Fruit fly (Drosophila melanogaster) whole organism, embryonic: ENCODE data around the gene opa.
A peak's percentile ranks its signal among the peaks of the same experiment; 100 is the strongest.

Experiments used
- Atf-2 ChIP-seq: fragments of 200-800 bp; sonication (Bioruptor generic); optimal IDR thresholded peaks from 2 replicates; lab custom pipeline; 2016; ENCODE audit warnings: missing biosample characterization, missing genetic modification characterization
- Atf3 ChIP-seq: fragments of 200-800 bp; sonication (Bioruptor generic); optimal IDR thresholded peaks from 3 replicates; lab custom pipeline; 2016; ENCODE audit warnings: missing biosample characterization, missing genetic modification characterization
- Awh ChIP-seq: fragments of 200-800 bp; sonication (Bioruptor generic); IDR thresholded peaks from 2 replicates; pipeline ENCODE4, ENCODE4 v1.3.6; 2022; ENCODE audit warnings: missing biosample characterization, missing genetic modification characterization
- CG10267 ChIP-seq: fragments of 200-800 bp; sonication (Bioruptor generic); optimal IDR thresholded peaks from 2 replicates; lab custom pipeline; 2018; ENCODE audit warnings: missing biosample characterization, mild to moderate bottlenecking, missing genetic modification characterization, moderate library complexity
- CG10366 ChIP-seq: fragments of 200-800 bp; sonication (Bioruptor generic); IDR thresholded peaks from 2 replicates; pipeline ENCODE4 v1.3.6; 2022; ENCODE audit warnings: missing biosample characterization, missing genetic modification characterization
- CG12219 ChIP-seq: fragments of 200-800 bp; sonication (Bioruptor generic); optimal IDR thresholded peaks from 3 replicates; lab custom pipeline; 2018; ENCODE audit warnings: missing biosample characterization, mild to moderate bottlenecking, missing genetic modification characterization
- CG12299 ChIP-seq: fragments of 200-800 bp; sonication (Bioruptor generic); optimal IDR thresholded peaks from 2 replicates; lab custom pipeline; 2018; ENCODE audit warnings: missing biosample characterization, mild to moderate bottlenecking, missing genetic modification characterization
- CG14050 ChIP-seq: fragments of 200-800 bp; sonication (Bioruptor generic); IDR thresholded peaks from 3 replicates; pipeline ENCODE4 v1.3.6; 2022; ENCODE audit warnings: missing biosample characterization, missing genetic modification characterization
- CG1603 ChIP-seq: fragments of 200-800 bp; sonication (Bioruptor generic); optimal IDR thresholded peaks from 2 replicates; lab custom pipeline; 2019; ENCODE audit warnings: missing biosample characterization, mild to moderate bottlenecking, missing genetic modification characterization, moderate library complexity
- CG1647 ChIP-seq: fragments of 200-800 bp; sonication (Bioruptor generic); optimal IDR thresholded peaks from 3 replicates; lab custom pipeline; 2016; ENCODE audit warnings: missing biosample characterization, missing genetic modification characterization
- CG16815 ChIP-seq: fragments of 200-800 bp; sonication (Bioruptor generic); optimal IDR thresholded peaks from 3 replicates; lab custom pipeline; 2017; ENCODE audit warnings: missing biosample characterization, mild to moderate bottlenecking, missing genetic modification characterization
- CG2202 ChIP-seq: fragments of 200-800 bp; sonication (Bioruptor generic); optimal IDR thresholded peaks from 2 replicates; lab custom pipeline; 2018; ENCODE audit warnings: missing biosample characterization, mild to moderate bottlenecking, missing genetic modification characterization
- CG3163 ChIP-seq: fragments of 200-800 bp; sonication (Bioruptor generic); optimal IDR thresholded peaks from 3 replicates; lab custom pipeline; 2016; ENCODE audit warnings: missing biosample characterization, missing genetic modification characterization
- CG3281 ChIP-seq: fragments of 200-800 bp; sonication (Bioruptor generic); optimal IDR thresholded peaks from 3 replicates; lab custom pipeline; 2017; ENCODE audit warnings: missing biosample characterization, mild to moderate bottlenecking, missing genetic modification characterization
- CG33557 ChIP-seq: fragments of 200-800 bp; sonication (Bioruptor generic); optimal IDR thresholded peaks from 2 replicates; lab custom pipeline; 2019; ENCODE audit warnings: missing biosample characterization, mild to moderate bottlenecking, missing genetic modification characterization, moderate library complexity
- CG9609 ChIP-seq: fragments of 200-800 bp; sonication (Bioruptor generic); optimal IDR thresholded peaks from 3 replicates; lab custom pipeline; 2016; ENCODE audit warnings: missing biosample characterization, missing genetic modification characterization
- D19B ChIP-seq: fragments of 200-800 bp; sonication (Bioruptor generic); optimal IDR thresholded peaks from 2 replicates; lab custom pipeline; 2017; ENCODE audit warnings: missing biosample characterization, mild to moderate bottlenecking, missing genetic modification characterization
- Doc3 ChIP-seq: fragments of 200-800 bp; sonication (Bioruptor generic); IDR thresholded peaks from 3 replicates; pipeline ENCODE4 v1.3.6; 2022; ENCODE audit warnings: missing biosample characterization, missing genetic modification characterization; ENCODE audit not compliant: partially characterized antibody
- Ets97D ChIP-seq: fragments of 200-800 bp; sonication (Bioruptor generic); optimal IDR thresholded peaks from 3 replicates; lab custom pipeline; 2016; ENCODE audit warnings: missing biosample characterization, missing genetic modification characterization
- Fer1 ChIP-seq: fragments of 200-800 bp; sonication (Bioruptor generic); optimal IDR thresholded peaks from 2 replicates; lab custom pipeline; 2017; ENCODE audit warnings: missing biosample characterization, mild to moderate bottlenecking, missing genetic modification characterization
- H15 ChIP-seq: fragments of 200-800 bp; sonication (Bioruptor generic); IDR thresholded peaks from 3 replicates; pipeline ENCODE4 v1.3.6; 2022; ENCODE audit warnings: missing biosample characterization, missing genetic modification characterization
- H2.0 ChIP-seq: fragments of 200-800 bp; sonication (Bioruptor generic); IDR thresholded peaks from 2 replicates; pipeline ENCODE4 v1.3.6; 2022; ENCODE audit warnings: missing biosample characterization, missing genetic modification characterization
- HHEX ChIP-seq: fragments of 200-800 bp; sonication (Bioruptor generic); optimal IDR thresholded peaks from 3 replicates; lab custom pipeline; 2017; ENCODE audit warnings: missing biosample characterization, mild to moderate bottlenecking, missing genetic modification characterization, missing genetic modification reagents
- HLH4C ChIP-seq: fragments of 200-800 bp; sonication (Bioruptor generic); IDR thresholded peaks from 3 replicates; pipeline ENCODE4 v1.3.6; 2022; ENCODE audit warnings: missing biosample characterization, missing genetic modification characterization; ENCODE audit not compliant: partially characterized antibody
- Hr78 ChIP-seq, 2 experiments: fragments of 200-800 bp in 1 of 2; fragments of >200 bp in 1 of 2; sonication (Bioruptor generic) in 1 of 2; optimal IDR thresholded peaks; 2 replicates each; lab custom pipeline; 2017 to 2019; ENCODE audit warnings: missing biosample characterization in 2 of 2, missing genetic modification characterization in 2 of 2, mild to moderate bottlenecking in 1 of 2, moderate library complexity in 1 of 2
- Lhr ChIP-seq: fragments of 200-800 bp; sonication (Bioruptor generic); optimal IDR thresholded peaks from 3 replicates; lab custom pipeline; 2017; ENCODE audit warnings: mild to moderate bottlenecking, missing biosample characterization, missing genetic modification reagents, missing genetic modification characterization
- NC2β ChIP-seq: fragments of 200-800 bp; sonication (Bioruptor generic); optimal IDR thresholded peaks from 2 replicates; lab custom pipeline; 2016; ENCODE audit warnings: missing biosample characterization, missing genetic modification characterization
- Oaz ChIP-seq: fragments of 200-800 bp; sonication (Bioruptor generic); IDR thresholded peaks from 2 replicates; pipeline ENCODE4 v1.3.6; 2022; ENCODE audit warnings: missing biosample characterization, missing genetic modification characterization
- Sox100B ChIP-seq: fragments of 200-800 bp; sonication (Bioruptor generic); optimal IDR thresholded peaks from 3 replicates; lab custom pipeline; 2018; ENCODE audit warnings: missing biosample characterization, mild to moderate bottlenecking, missing genetic modification characterization
- Trl ChIP-seq, 3 experiments: fragments of >200 bp in 2 of 3; fragments of 200-800 bp in 1 of 3; sonication (Bioruptor generic) in 1 of 3; optimal IDR thresholded peaks; 2 replicates in 1 of 3; 3 replicates in 2 of 3; lab custom pipeline; 2016 to 2017; ENCODE audit warnings: missing biosample characterization in 1 of 3, missing genetic modification characterization in 1 of 3
- Vsx1 ChIP-seq: fragments of 200-800 bp; sonication (Bioruptor generic); optimal IDR thresholded peaks from 2 replicates; lab custom pipeline; 2017; ENCODE audit warnings: missing biosample characterization, mild to moderate bottlenecking, missing genetic modification characterization, missing genetic modification reagents
- Xrp1 ChIP-seq: fragments of 200-800 bp; sonication (Bioruptor generic); IDR thresholded peaks from 2 replicates; pipeline ENCODE4 v1.3.6; 2022; ENCODE audit warnings: missing biosample characterization, missing genetic modification characterization
- ac ChIP-seq: fragments of 200-800 bp; sonication (Bioruptor generic); optimal IDR thresholded peaks from 3 replicates; lab custom pipeline; 2017; ENCODE audit warnings: missing biosample characterization, mild to moderate bottlenecking, missing genetic modification characterization
- chm ChIP-seq: fragments of 200-800 bp; sonication (Bioruptor generic); IDR thresholded peaks from 2 replicates; pipeline ENCODE4 v1.3.6; 2022; ENCODE audit warnings: missing biosample characterization, missing genetic modification characterization
- croc ChIP-seq: fragments of 200-800 bp; sonication (Bioruptor generic); conservative IDR thresholded peaks from 3 replicates; pipeline ENCODE4 v1.3.6; 2022; ENCODE audit warnings: missing biosample characterization, missing genetic modification characterization
- dysf ChIP-seq: fragments of 200-800 bp; sonication (Bioruptor generic); IDR thresholded peaks from 3 replicates; pipeline ENCODE4 v1.3.6; 2022; ENCODE audit warnings: missing biosample characterization, missing genetic modification characterization
- ems ChIP-seq: fragments of 200-800 bp; sonication (Bioruptor generic); optimal IDR thresholded peaks from 3 replicates; lab custom pipeline; 2016; ENCODE audit warnings: missing biosample characterization, missing genetic modification characterization
- gce ChIP-seq: fragments of 200-800 bp; sonication (Bioruptor generic); IDR thresholded peaks from 3 replicates; pipeline ENCODE4 v1.3.6; 2022; ENCODE audit warnings: missing biosample characterization, missing genetic modification characterization
- gcm ChIP-seq: fragments of 200-800 bp; sonication (Bioruptor generic); optimal IDR thresholded peaks from 2 replicates; lab custom pipeline; 2019; ENCODE audit warnings: missing biosample characterization, mild to moderate bottlenecking, missing genetic modification characterization, moderate library complexity
- gsb-n ChIP-seq: fragments of 200-800 bp; sonication (Bioruptor generic); optimal IDR thresholded peaks from 3 replicates; lab custom pipeline; 2018; ENCODE audit warnings: missing biosample characterization, mild to moderate bottlenecking, missing genetic modification characterization
- insv ChIP-seq, 2 experiments: fragments of 200-800 bp; sonication (Bioruptor generic); optimal IDR thresholded peaks; 3 replicates each; lab custom pipeline; 2016 to 2018; ENCODE audit warnings: missing biosample characterization in 2 of 2, missing genetic modification characterization in 2 of 2
- nerfin-1 ChIP-seq: fragments of 200-800 bp; sonication (Bioruptor generic); optimal IDR thresholded peaks from 3 replicates; lab custom pipeline; 2019; ENCODE audit warnings: missing biosample characterization, mild to moderate bottlenecking, missing genetic modification characterization, moderate library complexity
- peb ChIP-seq: fragments of 200-800 bp; sonication (Bioruptor generic); IDR thresholded peaks from 2 replicates; pipeline ENCODE4 v1.3.6; 2022; ENCODE audit warnings: missing biosample characterization, missing genetic modification characterization
- pita ChIP-seq: fragments of 200-800 bp; sonication (Bioruptor generic); optimal IDR thresholded peaks from 2 replicates; lab custom pipeline; 2017; ENCODE audit warnings: missing biosample characterization, mild to moderate bottlenecking, missing genetic modification characterization
- salm ChIP-seq: fragments of 200-800 bp; sonication (Bioruptor generic); optimal IDR thresholded peaks from 2 replicates; lab custom pipeline; 2018; ENCODE audit warnings: missing biosample characterization, mild to moderate bottlenecking, missing genetic modification characterization
- sisA ChIP-seq: fragments of 200-800 bp; sonication (Bioruptor generic); IDR thresholded peaks from 2 replicates; pipeline ENCODE4 v1.3.6; 2022; ENCODE audit warnings: missing biosample characterization, missing genetic modification characterization
- slbo ChIP-seq: fragments of 200-800 bp; sonication (Bioruptor generic); IDR thresholded peaks from 2 replicates; pipeline ENCODE4 v1.3.6; 2022; ENCODE audit warnings: missing biosample characterization, missing genetic modification characterization
- wdn ChIP-seq: fragments of 200-800 bp; sonication (Bioruptor generic); IDR thresholded peaks from 2 replicates; pipeline ENCODE4 v1.3.6; 2022; ENCODE audit warnings: missing biosample characterization, missing genetic modification characterization
- wor ChIP-seq: fragments of 200-800 bp; sonication (Bioruptor generic); IDR thresholded peaks from 2 replicates; pipeline ENCODE4 v1.3.6; 2022; ENCODE audit warnings: missing biosample characterization, missing genetic modification characterization
- yki ChIP-seq: fragments of >200 bp; optimal IDR thresholded peaks from 3 replicates; lab custom pipeline; 2018

The opa gene

dm6 chr3R:4846787-4847186 is 5.8 kb upstream of the opa start (continued):
- TF ChIP-seq CG3281 (GFP tag; lab: Kevin White, UChicago), result no peak
- TF ChIP-seq D19B (GFP tag; lab: Kevin White, UChicago), result no peak
- TF ChIP-seq Sox100B (GFP tag; lab: Kevin White, UChicago), result peak; percentile 15
- no peak for TF ChIP-seq Doc3 (GFP tag; lab: Robert Waterston, UW)
- no peak for TF ChIP-seq Fer1
- TF ChIP-seq HLH4C, result no peak
- TF ChIP-seq Oaz (GFP tag; lab: Robert Waterston, UW), result 0 out of 2 replicates have a peak, but pooled peaks have one; percentile 25
- TF ChIP-seq H2.0 (GFP tag; lab: Robert Waterston, UW), result peak; percentile 22; the same call in 1 of the 2 replicates
- TF ChIP-seq gsb-n (tag; lab: Kevin White, UChicago), result peak; percentile 65
- no peak for TF ChIP-seq CG3163 (GFP tag; lab: Kevin White, UChicago)
- peak; percentile 48; the same call in 1 of the 3 replicates for TF ChIP-seq croc
- peak; percentile 8 for TF ChIP-seq ems (GFP tag; lab: Kevin White, UChicago)
- TF ChIP-seq H15 (GFP tag; lab: Robert Waterston, UW), result 0 out of 3 replicates have a peak, but pooled peaks have one; percentile 49
- TF ChIP-seq Lhr, result no peak
- TF ChIP-seq gce, result 0 out of 3 replicates have a peak, but pooled peaks have one; percentile 5
- TF ChIP-seq CG16815, result peak; percentile 27
- peak; percentile 47; the same call in 1 of the 2 replicates for TF ChIP-seq peb (GFP tag; lab: Robert Waterston, UW)
- peak; percentile 1 for TF ChIP-seq nerfin-1 (tag; lab: Kevin White, UChicago)
- TF ChIP-seq Xrp1 (GFP tag; lab: Robert Waterston, UW), result peak; percentile 56; the same call in 1 of the 2 replicates
- peak; percentile 1 for TF ChIP-seq CG1647 (GFP tag; lab: Kevin White, UChicago)
- TF ChIP-seq CG10267 (tag; lab: Kevin White, UChicago), result peak; percentile 61
- peak; percentile 14; the same call in 1 of the 2 replicates for TF ChIP-seq wor (GFP tag; lab: Robert Waterston, UW)
- TF ChIP-seq CG9609 (GFP tag; lab: Kevin White, UChicago), result no peak
- peak; percentile 35 for TF ChIP-seq CG12219 (GFP tag; lab: Kevin White, UChicago)
- peak; percentile 36; the same call in 1 of the 3 replicates for TF ChIP-seq dysf (GFP tag; lab: Robert Waterston, UW)
- no peak for TF ChIP-seq ac (GFP tag; lab: Kevin White, UChicago)
- peak; percentile 50; the same call in 1 of the 2 replicates for TF ChIP-seq sisA
- peak; percentile 61 for TF ChIP-seq CG33557
- peak; percentile 7 for TF ChIP-seq Atf-2 (GFP tag; lab: Kevin White, UChicago)
- TF ChIP-seq pita, result no peak
- TF ChIP-seq yki (lab: Kevin White, UChicago), result no peak
- no peak for TF ChIP-seq Ets97D (GFP tag; lab: Kevin White, UChicago)
- TF ChIP-seq CG10366, result peak; percentile 44; the same call in 1 of the 2 replicates
- peak; percentile 56; the same call in 1 of the 2 replicates for TF ChIP-seq chm
- TF ChIP-seq CG14050 (GFP tag; lab: Robert Waterston, UW), result no peak
- TF ChIP-seq Vsx1 (GFP tag; lab: Kevin White, UChicago), result peak; percentile 60
- TF ChIP-seq CG12299 (tag; lab: Kevin White, UChicago), result no peak
- TF ChIP-seq Atf3, result no peak
- TF ChIP-seq NC2β (GFP tag; lab: Kevin White, UChicago), result peak; percentile 8
- TF ChIP-seq insv (GFP tag; optimal IDR thresholded peaks at IDR 0.05; lab: Kevin White, UChicago), result no peak
- TF ChIP-seq Trl (optimal IDR thresholded peaks at IDR 0.05; lab: Kevin White, UChicago), result no peak
- peak; percentile 22 for TF ChIP-seq Trl (GFP tag; optimal IDR thresholded peaks at IDR 0.05; lab: Kevin White, UChicago)
- TF ChIP-seq Awh, result 0 out of 2 replicates have a peak, but pooled peaks have one; percentile 4
- TF ChIP-seq slbo (GFP tag; lab: Robert Waterston, UW), result no peak
- TF ChIP-seq CG1603 (tag; lab: Kevin White, UChicago), result peak; percentile 84
- TF ChIP-seq gcm (GFP tag; lab: Kevin White, UChicago), result peak; percentile 37
- TF ChIP-seq salm (tag; lab: Kevin White, UChicago), result no peak
- TF ChIP-seq wdn, result no peak
- peak; percentile 26 for TF ChIP-seq HHEX (GFP tag; lab: Kevin White, UChicago)
- peak; percentile 58 for TF ChIP-seq CG2202
- peak in 1 of 2 experiments; percentile 2 for TF ChIP-seq Hr78 (GFP tag; optimal IDR thresholded peaks at IDR 0.05; lab: Kevin White, UChicago)
